Worm (Caenorhabditis elegans): ENCODE data around the gene bath-13.
"Not testable (repeated sequence)": the region's sequence is repeated elsewhere in the genome, so short reads cannot be mapped to it uniquely, and the experiment has no call there.

The bath-13 gene

ce11 chrII:2553030-2553429 is 31.2 kb upstream of the bath-13 start:
- no peak for TF ChIP-seq blmp-1 (tag; optimal IDR thresholded peaks at IDR 0.05)
- no peak for TF ChIP-seq cnd-1 (tag; optimal IDR thresholded peaks at IDR 0.05)
- no peak for TF ChIP-seq lsy-2 (tag; optimal IDR thresholded peaks at IDR 0.05)
- no peak for TF ChIP-seq ceh-39 (tag; optimal IDR thresholded peaks at IDR 0.05)
- no peak for TF ChIP-seq nhr-12 (tag; optimal IDR thresholded peaks at IDR 0.05)
- TF ChIP-seq nhr-2 (tag; optimal IDR thresholded peaks at IDR 0.05), result no peak
- TF ChIP-seq unc-120 (tag; optimal IDR thresholded peaks at IDR 0.05; ENCODE audit: poor library complexity, severe bottlenecking), result no peak
- no peak for TF ChIP-seq flh-1 (GFP tag; optimal IDR thresholded peaks at IDR 0.05)
- TF ChIP-seq sptf-1 (tag; optimal IDR thresholded peaks at IDR 0.05), result no peak
- TF ChIP-seq lin-13 (tag; optimal IDR thresholded peaks at IDR 0.05), result no peak
- no peak for TF ChIP-seq unc-62 (GFP tag; optimal IDR thresholded peaks at IDR 0.05)
- TF ChIP-seq tbx-8 (GFP tag; optimal IDR thresholded peaks at IDR 0.05), result no peak
- TF ChIP-seq elt-1 (tag; optimal IDR thresholded peaks at IDR 0.05; ENCODE audit: borderline replicate concordance, insufficient read depth), result no peak
- no peak for TF ChIP-seq snpc-4 (tag; optimal IDR thresholded peaks at IDR 0.05)
- TF ChIP-seq pha-4 (tag; optimal IDR thresholded peaks at IDR 0.05), result no peak
- TF ChIP-seq mep-1 (tag; optimal IDR thresholded peaks at IDR 0.05), result no peak
- TF ChIP-seq ceh-43 (GFP tag; optimal IDR thresholded peaks at IDR 0.05), result no peak
- no peak for TF ChIP-seq elt-3 (tag; optimal IDR thresholded peaks at IDR 0.05)

- no peak for TF ChIP-seq pha-4 (tag; optimal IDR thresholded peaks at IDR 0.05)
- TF ChIP-seq lin-32 (GFP tag; optimal IDR thresholded peaks at IDR 0.05), result no peak
- TF ChIP-seq zip-8 (tag; optimal IDR thresholded peaks at IDR 0.05), result no peak
- no peak for TF ChIP-seq mls-2 (tag; optimal IDR thresholded peaks at IDR 0.05)
- no peak for TF ChIP-seq lsy-2 (tag; optimal IDR thresholded peaks at IDR 0.05)
- no peak for TF ChIP-seq ces-1 (GFP tag; optimal IDR thresholded peaks at IDR 0.05)
- no peak for TF ChIP-seq drap-1 (GFP tag; optimal IDR thresholded peaks at IDR 0.05)
- TF ChIP-seq sem-2 (GFP tag; optimal IDR thresholded peaks at IDR 0.05), result no peak
- TF ChIP-seq ceh-39 (tag; optimal IDR thresholded peaks at IDR 0.05), result no peak
Observed at ce11 chrII:2545925-2546324, 24.1 kb upstream of the bath-13 start, which contains the start of gene K02F6.3. TSS of gene K02F6.3 (plus strand) at chrII:2546225.

- TF ChIP-seq elt-3 (tag; optimal IDR thresholded peaks at IDR 0.05) (no peak), tbx-8 (GFP tag; optimal IDR thresholded peaks at IDR 0.05) (no peak), nhr-237 (tag; optimal IDR thresholded peaks at IDR 0.05) (no peak), sptf-1 (tag; optimal IDR thresholded peaks at IDR 0.05) (no peak), ztf-11 (tag; optimal IDR thresholded peaks at IDR 0.05) (no peak), ceh-39 (tag; optimal IDR thresholded peaks at IDR 0.05) (no peak), flh-1 (GFP tag; optimal IDR thresholded peaks at IDR 0.05) (no peak), nhr-76 (tag; optimal IDR thresholded peaks at IDR 0.05) (no peak), mls-2 (tag; optimal IDR thresholded peaks at IDR 0.05) (no peak), unc-120 (tag; optimal IDR thresholded peaks at IDR 0.05; ENCODE audit: poor library complexity, severe bottlenecking) (no peak), M03D4.4 (tag; optimal IDR thresholded peaks at IDR 0.05) (no peak), bed-3 (GFP tag; optimal IDR thresholded peaks at IDR 0.05) (no peak), snpc-4 (tag; optimal IDR thresholded peaks at IDR 0.05) (no peak), nhr-28 (tag; optimal IDR thresholded peaks at IDR 0.05) (no peak), sem-2 (GFP tag; optimal IDR thresholded peaks at IDR 0.05) (no peak), elt-1 (tag; optimal IDR thresholded peaks at IDR 0.05; ENCODE audit: borderline replicate concordance, insufficient read depth) (no peak), zip-8 (tag; optimal IDR thresholded peaks at IDR 0.05) (no peak)
Observed at ce11 chrII:2538194-2538593, 16.3 kb upstream of the bath-13 start, which contains the start of gene K02F6.4. TSS of gene K02F6.4 (plus strand) at chrII:2538494.

ce11 chrII:2537754-2538153 is 15.9 kb upstream of the bath-13 start, which contains the start of gene K02F6.7:
TSS of gene K02F6.7 (minus strand) at chrII:2537854.
- TF ChIP-seq ces-1 (GFP tag; optimal IDR thresholded peaks at IDR 0.05) (no peak), unc-62 (GFP tag; optimal IDR thresholded peaks at IDR 0.05) (no peak), lsy-2 (tag; optimal IDR thresholded peaks at IDR 0.05) (no peak), nhr-237 (tag; optimal IDR thresholded peaks at IDR 0.05) (no peak), tbx-8 (GFP tag; optimal IDR thresholded peaks at IDR 0.05) (no peak), ham-2 (GFP tag; optimal IDR thresholded peaks at IDR 0.05) (no peak), nhr-2 (tag; optimal IDR thresholded peaks at IDR 0.05) (no peak), pha-4 (tag; optimal IDR thresholded peaks at IDR 0.05) (no peak), ceh-43 (GFP tag; optimal IDR thresholded peaks at IDR 0.05) (no peak), snpc-4 (tag; optimal IDR thresholded peaks at IDR 0.05) (no peak), lin-13 (tag; optimal IDR thresholded peaks at IDR 0.05) (no peak)

ce11 chrII:2534952-2535351 is 13.1 kb upstream of the bath-13 start, which contains the start of gene K02F6.8:
TSS of gene K02F6.8 (minus strand) at chrII:2535052.
- not testable (repeated sequence) for TF ChIP-seq elt-1 (tag; optimal IDR thresholded peaks at IDR 0.05; ENCODE audit: borderline replicate concordance, insufficient read depth); tbx-8 (GFP tag; optimal IDR thresholded peaks at IDR 0.05); sem-2 (GFP tag; optimal IDR thresholded peaks at IDR 0.05)
